Worm (Caenorhabditis elegans) whole organism, L4 larva: ENCODE data around the gene glb-11.
A peak's percentile ranks its signal among the peaks of the same experiment; 100 is the strongest.

Experiments
- D1046.2 ChIP-seq: fragments of 200-800 bp; sonication (Bioruptor generic); IDR thresholded peaks from 2 replicates; pipeline ENCODE4 v1.3.6; 2022; ENCODE audit warnings: missing genetic modification characterization, missing compliant biosample characterization
- F10B5.3 ChIP-seq: sonication (generic microtip); optimal IDR thresholded peaks from 2 replicates; lab custom pipeline; 2016; ENCODE audit warnings: mild to moderate bottlenecking, missing genetic modification characterization, missing compliant biosample characterization
- F26F4.8 ChIP-seq: fragments of 200-800 bp; sonication (Bioruptor generic); conservative IDR thresholded peaks from 2 replicates; pipeline ENCODE4 v1.3.6; 2022; ENCODE audit warnings: missing genetic modification characterization, missing compliant biosample characterization
- F37D6.2 ChIP-seq: sonication (generic microtip); optimal IDR thresholded peaks from 2 replicates; lab custom pipeline; 2016; ENCODE audit warnings: mild to moderate bottlenecking, missing genetic modification characterization, missing compliant biosample characterization
- F44E2.7 ChIP-seq: fragments of 200-800 bp; sonication (Bioruptor generic); IDR thresholded peaks from 2 replicates; pipeline ENCODE4 v2.1.2; 2022; ENCODE audit warnings: missing genetic modification characterization, missing compliant biosample characterization
- F49E8.2 ChIP-seq: sonication (generic microtip); optimal IDR thresholded peaks from 2 replicates; lab custom pipeline; 2016; ENCODE audit warnings: missing compliant biosample characterization, mild to moderate bottlenecking, missing genetic modification characterization, borderline replicate concordance
- T20F7.1 ChIP-seq: fragments of 200-800 bp; sonication (Bioruptor generic); optimal IDR thresholded peaks from 2 replicates; lab custom pipeline; 2018; ENCODE audit warnings: mild to moderate bottlenecking, missing genetic modification characterization, missing compliant biosample characterization
- Y48G9A.11 ChIP-seq: fragments of 200-800 bp; sonication (Bioruptor generic); IDR thresholded peaks from 2 replicates; pipeline ENCODE4 v1.3.6; 2022; ENCODE audit warnings: missing genetic modification reagents, missing genetic modification characterization, missing compliant biosample characterization
- Y5F2A.4 ChIP-seq: fragments of 200-800 bp; sonication (Bioruptor generic); optimal IDR thresholded peaks from 2 replicates; lab custom pipeline; 2018; ENCODE audit warnings: mild to moderate bottlenecking, missing genetic modification characterization, missing compliant biosample characterization
- ZK337.2 ChIP-seq: fragments of 200-800 bp; sonication (Bioruptor generic); IDR thresholded peaks from 2 replicates; pipeline ENCODE4 v1.3.6; 2022; ENCODE audit warnings: missing genetic modification reagents, missing genetic modification characterization, missing compliant biosample characterization
- aha-1 ChIP-seq: fragments of 150-350 bp; peaks from one replicate; lab custom pipeline; 2014; ENCODE audit warnings: missing biosample characterization, missing genetic modification characterization
- aly-2 ChIP-seq: sonication (generic microtip); optimal IDR thresholded peaks from 2 replicates; lab custom pipeline; 2018; ENCODE audit warnings: missing biosample characterization, missing genetic modification characterization
- arid-1 ChIP-seq: fragments of 200-800 bp; sonication (Bioruptor generic); conservative IDR thresholded peaks from 2 replicates; pipeline ENCODE4 v1.3.6; 2022; ENCODE audit warnings: missing genetic modification reagents, missing genetic modification characterization, missing compliant biosample characterization
- ceh-32 ChIP-seq: sonication (generic microtip); optimal IDR thresholded peaks from 2 replicates; lab custom pipeline; 2016; ENCODE audit warnings: mild to moderate bottlenecking, missing genetic modification characterization, missing compliant biosample characterization; ENCODE audit not compliant: poor library complexity
- ceh-62 ChIP-seq: sonication (generic microtip); optimal IDR thresholded peaks from 2 replicates; lab custom pipeline; 2017; ENCODE audit warnings: missing biosample characterization, missing genetic modification characterization
- ctbp-1 ChIP-seq: fragments of 200-800 bp; sonication (Bioruptor generic); IDR thresholded peaks from 2 replicates; pipeline ENCODE4 v1.3.6; 2022; ENCODE audit warnings: missing genetic modification reagents, missing genetic modification characterization, missing compliant biosample characterization
- daf-12 ChIP-seq: fragments of 150-350 bp; optimal IDR thresholded peaks from 2 replicates; lab custom pipeline; 2014; ENCODE audit warnings: missing biosample characterization, missing genetic modification reagents, missing genetic modification characterization
- daf-19 ChIP-seq: fragments of 200-800 bp; sonication (Bioruptor generic); conservative IDR thresholded peaks from 2 replicates; pipeline ENCODE4 v1.3.6; 2022; ENCODE audit warnings: missing genetic modification characterization, missing compliant biosample characterization
- dmd-8 ChIP-seq: fragments of 200-800 bp; sonication (Bioruptor generic); IDR thresholded peaks from 2 replicates; pipeline ENCODE4 v1.3.6; 2022; ENCODE audit warnings: missing genetic modification characterization, missing compliant biosample characterization
- dpl-1 ChIP-seq: fragments of 150-350 bp; optimal IDR thresholded peaks from 2 replicates; lab custom pipeline; 2014; ENCODE audit warnings: missing biosample characterization, missing genetic modification reagents, missing genetic modification characterization
- dve-1 ChIP-seq: sonication (generic microtip); optimal IDR thresholded peaks from 2 replicates; lab custom pipeline; 2017; ENCODE audit warnings: antibody characterized with exemption, mild to moderate bottlenecking, missing genetic modification characterization, missing compliant biosample characterization; ENCODE audit not compliant: insufficient read depth
- egl-43 ChIP-seq: fragments of 200-800 bp; sonication (Bioruptor generic); IDR thresholded peaks from 2 replicates; pipeline ENCODE4 v1.3.6; 2022; ENCODE audit warnings: missing genetic modification reagents, missing genetic modification characterization, missing compliant biosample characterization
- fos-1 ChIP-seq: fragments of 150-350 bp; optimal IDR thresholded peaks from 2 replicates; lab custom pipeline; 2014; ENCODE audit warnings: missing biosample characterization, missing genetic modification characterization
- hmg-1.1 ChIP-seq: fragments of 200-800 bp; sonication (Bioruptor generic); IDR thresholded peaks from 2 replicates; pipeline ENCODE4 v1.3.6; 2022; ENCODE audit warnings: missing genetic modification reagents, missing genetic modification characterization, missing compliant biosample characterization
- jun-1 ChIP-seq: fragments of 150-350 bp; optimal IDR thresholded peaks from 2 replicates; lab custom pipeline; 2014; ENCODE audit warnings: missing biosample characterization, missing genetic modification reagents, missing genetic modification characterization
- lim-7 ChIP-seq: fragments of 200-800 bp; sonication (Bioruptor generic); IDR thresholded peaks from 2 replicates; pipeline ENCODE4 v1.3.6; 2022; ENCODE audit warnings: missing genetic modification characterization, missing compliant biosample characterization
- lin-13 ChIP-seq: fragments of 150-350 bp; optimal IDR thresholded peaks from 2 replicates; lab custom pipeline; 2014; ENCODE audit warnings: missing biosample characterization, missing genetic modification reagents, missing genetic modification characterization
- lin-15B ChIP-seq: fragments of 150-350 bp; sonication (generic microtip); optimal IDR thresholded peaks from 3 replicates; lab custom pipeline; 2014; ENCODE audit warnings: missing biosample characterization, missing genetic modification characterization
- lin-29 ChIP-seq: fragments of 200-800 bp; sonication (Bioruptor generic); IDR thresholded peaks from 2 replicates; pipeline ENCODE4 v1.3.6; 2022; ENCODE audit warnings: missing genetic modification reagents, missing genetic modification characterization, missing compliant biosample characterization
- lin-38 ChIP-seq: fragments of 200-800 bp; sonication (Bioruptor generic); IDR thresholded peaks from 2 replicates; pipeline ENCODE4 v1.3.6; 2022; ENCODE audit warnings: missing genetic modification reagents, missing genetic modification characterization, missing compliant biosample characterization
- lin-39 ChIP-seq: fragments of 150-350 bp; optimal IDR thresholded peaks from 2 replicates; lab custom pipeline; 2014; ENCODE audit warnings: missing biosample characterization, missing genetic modification reagents, missing genetic modification characterization
- madf-5 ChIP-seq, 2 experiments: fragments of 200-800 bp; sonication (Bioruptor generic); IDR thresholded peaks; 2 replicates each; pipeline ENCODE4 v1.3.6; 2022; ENCODE audit warnings: missing compliant biosample characterization in 2 of 2, missing genetic modification characterization in 2 of 2
- madf-9 ChIP-seq: fragments of 200-800 bp; sonication (Bioruptor generic); conservative IDR thresholded peaks from 2 replicates; pipeline ENCODE4 v1.3.6; 2022; ENCODE audit warnings: missing genetic modification reagents, missing genetic modification characterization, missing compliant biosample characterization
- mdl-1 ChIP-seq, 2 experiments: fragments of 150-350 bp in 1 of 2; sonication (generic microtip) in 1 of 2; optimal IDR thresholded peaks; 2 replicates each; lab custom pipeline; 2014 to 2017; ENCODE audit warnings: missing biosample characterization in 2 of 2, missing genetic modification characterization in 2 of 2
- mep-1 ChIP-seq: fragments of 150-350 bp; sonication (generic microtip); optimal IDR thresholded peaks from 3 replicates; lab custom pipeline; 2014; ENCODE audit warnings: missing biosample characterization, missing genetic modification characterization
- mxl-2 ChIP-seq: fragments of 200-800 bp; sonication (Bioruptor generic); conservative IDR thresholded peaks from 2 replicates; pipeline ENCODE4 v1.3.6; 2022; ENCODE audit warnings: missing genetic modification reagents, missing genetic modification characterization, missing compliant biosample characterization
- nhr-10 ChIP-seq: fragments of 150-350 bp; optimal IDR thresholded peaks from 2 replicates; lab custom pipeline; 2014; ENCODE audit warnings: missing biosample characterization, missing genetic modification characterization
- nhr-11 ChIP-seq: fragments of 150-350 bp; optimal IDR thresholded peaks from 2 replicates; lab custom pipeline; 2014; ENCODE audit warnings: missing biosample characterization, missing genetic modification characterization
- nhr-237 ChIP-seq: sonication (generic microtip); optimal IDR thresholded peaks from 2 replicates; lab custom pipeline; 2017; ENCODE audit warnings: missing biosample characterization, missing genetic modification characterization
- nhr-25 ChIP-seq: sonication (generic microtip); optimal IDR thresholded peaks from 2 replicates; lab custom pipeline; 2017; ENCODE audit warnings: missing genetic modification characterization, mild to moderate bottlenecking, missing compliant biosample characterization, antibody characterized with exemption, moderate library complexity, borderline replicate concordance; ENCODE audit not compliant: insufficient read depth
- nhr-28 ChIP-seq: fragments of 150-350 bp; optimal IDR thresholded peaks from 2 replicates; lab custom pipeline; 2014; ENCODE audit warnings: missing biosample characterization, missing genetic modification characterization
- nhr-41 ChIP-seq: fragments of 200-800 bp; sonication (Bioruptor generic); IDR thresholded peaks from 2 replicates; pipeline ENCODE4 v1.3.6; 2022; ENCODE audit warnings: missing genetic modification reagents, missing genetic modification characterization, missing compliant biosample characterization
- nhr-42 ChIP-seq: fragments of 200-800 bp; sonication (Bioruptor generic); IDR thresholded peaks from 2 replicates; pipeline ENCODE4 v1.3.6; 2022; ENCODE audit warnings: missing genetic modification characterization, missing compliant biosample characterization
- nhr-48 ChIP-seq: sonication (generic microtip); optimal IDR thresholded peaks from 2 replicates; lab custom pipeline; 2016; ENCODE audit warnings: mild to moderate bottlenecking, missing genetic modification characterization, missing compliant biosample characterization
- nhr-76 ChIP-seq: fragments of 150-350 bp; optimal IDR thresholded peaks from 2 replicates; lab custom pipeline; 2014; ENCODE audit warnings: missing biosample characterization, missing genetic modification characterization
- php-3 ChIP-seq: fragments of 200-800 bp; sonication (Bioruptor generic); IDR thresholded peaks from 2 replicates; pipeline ENCODE4 v1.3.6; 2022; ENCODE audit warnings: missing genetic modification reagents, missing genetic modification characterization, missing compliant biosample characterization
- spr-3 ChIP-seq: fragments of 200-800 bp; sonication (Bioruptor generic); optimal IDR thresholded peaks from 2 replicates; lab custom pipeline; 2018; ENCODE audit warnings: mild to moderate bottlenecking, missing genetic modification characterization, missing compliant biosample characterization
- tra-1 ChIP-seq: fragments of 200-800 bp; sonication (Bioruptor generic); IDR thresholded peaks from 2 replicates; pipeline ENCODE4 v1.3.6; 2022; ENCODE audit warnings: missing genetic modification reagents, missing genetic modification characterization, missing compliant biosample characterization
- unc-130 ChIP-seq: sonication (generic microtip); optimal IDR thresholded peaks from 2 replicates; lab custom pipeline; 2016; ENCODE audit warnings: missing genetic modification reagents, missing genetic modification characterization, missing compliant biosample characterization
- unc-39 ChIP-seq: sonication (generic microtip); optimal IDR thresholded peaks from 2 replicates; lab custom pipeline; 2017; ENCODE audit warnings: missing biosample characterization, missing genetic modification characterization
- zfp-3 ChIP-seq: fragments of 200-800 bp; sonication (Bioruptor generic); conservative IDR thresholded peaks from 2 replicates; pipeline ENCODE4 v1.3.6; 2022; ENCODE audit warnings: missing genetic modification reagents, missing genetic modification characterization, missing compliant biosample characterization
- ztf-7 ChIP-seq: fragments of 150-350 bp; optimal IDR thresholded peaks from 2 replicates; lab custom pipeline; 2014; ENCODE audit warnings: missing biosample characterization, missing genetic modification characterization

Gene glb-11

DNA sequence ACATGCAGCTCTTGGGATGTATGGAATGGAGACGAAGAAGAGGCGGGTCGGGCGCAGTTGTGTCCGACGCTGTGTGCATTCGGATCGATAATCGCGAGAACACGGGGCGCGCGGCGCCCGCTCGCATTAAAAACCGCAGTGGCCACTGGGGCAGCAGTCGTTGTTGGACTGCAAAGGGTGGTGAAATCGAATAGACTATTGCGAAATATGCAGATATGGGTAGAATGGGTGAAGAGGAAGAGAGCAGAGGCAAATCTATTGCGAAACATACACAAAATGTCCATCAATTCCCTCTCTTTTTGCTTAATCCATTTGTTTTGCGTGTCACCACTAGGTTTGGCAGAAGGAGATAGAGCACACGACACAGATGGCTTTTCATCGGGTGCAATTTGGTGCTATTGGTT is 26.1 kb upstream of the glb-11 start (continued):
- TF ChIP-seq Y48G9A.11 (GFP tag; lab: Robert Waterston, UW) (no peak; the same call in 1 of the 2 replicates), dmd-8 (no peak; the same call in 1 of the 2 replicates), php-3 (GFP tag; lab: Robert Waterston, UW) (no peak), F49E8.2 (tag; lab: Kevin White, UChicago) (no peak), tra-1 (GFP tag; lab: Robert Waterston, UW) (no peak), spr-3 (GFP tag; lab: Kevin White, UChicago) (no peak), lin-39 (tag; lab: Kevin White, UChicago) (no peak), nhr-42 (no peak), unc-39 (tag; lab: Kevin White, UChicago) (no peak), aha-1 (tag; lab: Kevin White, UChicago) (peak; percentile 96), lin-15B (tag; lab: Kevin White, UChicago) (no peak), unc-130 (GFP tag; lab: Kevin White, UChicago) (no peak), F10B5.3 (tag; lab: Kevin White, UChicago) (no peak), ceh-32 (tag; lab: Kevin White, UChicago) (no peak), lin-38 (peak; percentile 33), arid-1 (GFP tag; lab: Robert Waterston, UW) (no peak), F44E2.7 (no peak), nhr-237 (tag; lab: Kevin White, UChicago) (no peak), F26F4.8 (GFP tag; lab: Robert Waterston, UW) (0 out of 2 replicates have a peak, but pooled peaks have one; percentile 34), daf-19 (GFP tag; lab: Robert Waterston, UW) (no peak), Y5F2A.4 (GFP tag; lab: Kevin White, UChicago) (no peak), ztf-7 (tag; lab: Kevin White, UChicago) (no peak), ctbp-1 (GFP tag; lab: Robert Waterston, UW) (peak; percentile 79), ceh-62 (tag; lab: Kevin White, UChicago) (no peak), ZK337.2 (GFP tag; lab: Robert Waterston, UW) (no peak), mxl-2 (GFP tag; lab: Robert Waterston, UW) (no peak), jun-1 (tag; lab: Kevin White, UChicago) (no peak), nhr-41 (GFP tag; lab: Robert Waterston, UW) (no peak), lin-13 (GFP tag; lab: Kevin White, UChicago) (peak; percentile 71), mdl-1 (tag; optimal IDR thresholded peaks at IDR 0.05; lab: Kevin White, UChicago) (peak in 1 of 2 experiments; percentile 61), aly-2 (tag; lab: Kevin White, UChicago) (no peak), dve-1 (tag; lab: Kevin White, UChicago) (no peak), mep-1 (tag; lab: Kevin White, UChicago) (peak; percentile 74), D1046.2 (GFP tag; lab: Robert Waterston, UW) (no peak), nhr-28 (tag; lab: Kevin White, UChicago) (no peak), egl-43 (peak; percentile 80), F37D6.2 (tag; lab: Kevin White, UChicago) (peak; percentile 74), daf-12 (tag; lab: Kevin White, UChicago) (no peak), nhr-48 (tag; lab: Kevin White, UChicago) (no peak), nhr-76 (no peak), fos-1 (tag; lab: Kevin White, UChicago) (no peak), nhr-25 (tag; lab: Kevin White, UChicago) (no peak), lim-7 (GFP tag; lab: Robert Waterston, UW) (no peak), nhr-10 (tag; lab: Kevin White, UChicago) (peak; percentile 10), lin-29 (GFP tag; lab: Robert Waterston, UW) (no peak), nhr-11 (tag; lab: Kevin White, UChicago) (peak; percentile 88), madf-9 (GFP tag; lab: Robert Waterston, UW) (no peak), zfp-3 (GFP tag; lab: Robert Waterston, UW) (no peak), madf-5 (GFP tag; IDR thresholded peaks at IDR 0.05; lab: Robert Waterston, UW) (no peak), hmg-1.1 (GFP tag; lab: Robert Waterston, UW) (peak; percentile 73), dpl-1 (GFP tag; lab: Kevin White, UChicago) (peak; percentile 1), T20F7.1 (GFP tag; lab: Kevin White, UChicago) (no peak)
